Worm (Caenorhabditis elegans) whole organism, L3 larva: ENCODE measurements around the gene srab-21.

Experiments
- ZK546.5 ChIP-seq: sonication (generic microtip); optimal IDR thresholded peaks from 2 replicates; lab custom pipeline; 2017; ENCODE audit warnings: missing biosample characterization, missing genetic modification characterization
- aly-2 ChIP-seq: fragments of 150-350 bp; optimal IDR thresholded peaks from 2 replicates; lab custom pipeline; 2014; ENCODE audit warnings: missing biosample characterization, missing genetic modification characterization
- ama-1 ChIP-seq: fragments of 150-350 bp; optimal IDR thresholded peaks from 2 replicates; lab custom pipeline; 2018
- ceh-16 ChIP-seq: sonication (generic microtip); optimal IDR thresholded peaks from 2 replicates; lab custom pipeline; 2017; ENCODE audit warnings: missing biosample characterization, missing genetic modification characterization
- ceh-28 ChIP-seq: fragments of 150-350 bp; optimal IDR thresholded peaks from 2 replicates; lab custom pipeline; 2014; ENCODE audit warnings: missing biosample characterization, missing genetic modification reagents, missing genetic modification characterization
- ceh-82 ChIP-seq: fragments of 150-350 bp; optimal IDR thresholded peaks from 2 replicates; lab custom pipeline; 2014; ENCODE audit warnings: missing biosample characterization, missing genetic modification characterization
- ceh-9 ChIP-seq: sonication (generic microtip); optimal IDR thresholded peaks from 2 replicates; lab custom pipeline; 2018; ENCODE audit warnings: missing biosample characterization, missing genetic modification characterization
- elt-1 ChIP-seq: fragments of 150-350 bp; optimal IDR thresholded peaks from 2 replicates; lab custom pipeline; 2014; ENCODE audit warnings: missing biosample characterization, missing genetic modification characterization
- eor-1 ChIP-seq, 2 experiments: fragments of 150-350 bp; optimal IDR thresholded peaks; 2 replicates each; lab custom pipeline; 2014 to 2018; ENCODE audit warnings: missing biosample characterization in 2 of 2, missing genetic modification characterization in 2 of 2
- fkh-10 ChIP-seq: sonication (generic microtip); optimal IDR thresholded peaks from 2 replicates; lab custom pipeline; 2017; ENCODE audit warnings: missing biosample characterization, missing genetic modification reagents, missing genetic modification characterization
- fkh-2 ChIP-seq: fragments of 150-350 bp; optimal IDR thresholded peaks from 2 replicates; lab custom pipeline; 2014; ENCODE audit warnings: missing biosample characterization, missing genetic modification reagents, missing genetic modification characterization
- fos-1 ChIP-seq: fragments of 150-350 bp; optimal IDR thresholded peaks from 2 replicates; lab custom pipeline; 2014; ENCODE audit warnings: missing biosample characterization, missing genetic modification characterization
- hmg-11 ChIP-seq: sonication (generic microtip); optimal IDR thresholded peaks from 2 replicates; lab custom pipeline; 2016; ENCODE audit warnings: missing genetic modification characterization, missing compliant biosample characterization
- lin-15B ChIP-seq: fragments of 150-350 bp; optimal IDR thresholded peaks from 2 replicates; lab custom pipeline; 2014; ENCODE audit warnings: missing biosample characterization, missing genetic modification characterization
- lin-39 ChIP-seq: fragments of 150-350 bp; optimal IDR thresholded peaks from 2 replicates; lab custom pipeline; 2018; ENCODE audit warnings: missing biosample characterization, missing genetic modification reagents, missing genetic modification characterization
- nhr-11 ChIP-seq: fragments of 150-350 bp; optimal IDR thresholded peaks from 2 replicates; lab custom pipeline; 2014; ENCODE audit warnings: missing biosample characterization, missing genetic modification characterization
- nhr-23 ChIP-seq: fragments of 150-350 bp; optimal IDR thresholded peaks from 2 replicates; lab custom pipeline; 2014; ENCODE audit warnings: missing biosample characterization, missing genetic modification reagents, missing genetic modification characterization
- nhr-237 ChIP-seq: fragments of 150-350 bp; optimal IDR thresholded peaks from 2 replicates; lab custom pipeline; 2014; ENCODE audit warnings: missing biosample characterization, missing genetic modification characterization
- nhr-28 ChIP-seq: fragments of 150-350 bp; optimal IDR thresholded peaks from 2 replicates; lab custom pipeline; 2014; ENCODE audit warnings: missing biosample characterization, missing genetic modification characterization
- nhr-43 ChIP-seq: sonication (generic microtip); optimal IDR thresholded peaks from 2 replicates; lab custom pipeline; 2016; ENCODE audit warnings: mild to moderate bottlenecking, missing genetic modification characterization, missing compliant biosample characterization; ENCODE audit not compliant: poor library complexity, severe bottlenecking
- nhr-77 ChIP-seq: fragments of 150-350 bp; optimal IDR thresholded peaks from 2 replicates; lab custom pipeline; 2014; ENCODE audit warnings: missing biosample characterization, missing genetic modification characterization
- pha-4 ChIP-seq: fragments of 150-350 bp; optimal IDR thresholded peaks from 2 replicates; lab custom pipeline; 2014; ENCODE audit warnings: missing biosample characterization, missing genetic modification reagents, missing genetic modification characterization
- pqm-1 ChIP-seq: fragments of 150-350 bp; optimal IDR thresholded peaks from 2 replicates; lab custom pipeline; 2017; ENCODE audit warnings: missing biosample characterization, missing genetic modification characterization, inconsistent platforms
- sea-2 ChIP-seq: fragments of 150-350 bp; sonication (generic microtip); optimal IDR thresholded peaks from 4 replicates; lab custom pipeline; 2014; ENCODE audit warnings: missing biosample characterization, missing genetic modification reagents, missing genetic modification characterization
- skn-1 ChIP-seq: fragments of 150-350 bp; optimal IDR thresholded peaks from 2 replicates; lab custom pipeline; 2014; ENCODE audit warnings: missing biosample characterization, missing genetic modification characterization
- snpc-4 ChIP-seq: fragments of 150-350 bp; optimal IDR thresholded peaks from 2 replicates; lab custom pipeline; 2014; ENCODE audit warnings: missing biosample characterization, missing genetic modification characterization
- unc-39 ChIP-seq: sonication (generic microtip); optimal IDR thresholded peaks from 4 replicates; lab custom pipeline; 2017; ENCODE audit warnings: missing biosample characterization, missing genetic modification characterization
- unc-62 ChIP-seq: fragments of 150-350 bp; sonication (generic microtip); optimal IDR thresholded peaks from 4 replicates; lab custom pipeline; 2014; ENCODE audit warnings: missing biosample characterization, missing genetic modification reagents, missing genetic modification characterization
- zag-1 ChIP-seq: fragments of 150-350 bp; optimal IDR thresholded peaks from 2 replicates; lab custom pipeline; 2014; ENCODE audit warnings: missing biosample characterization, missing genetic modification characterization
- ztf-4 ChIP-seq: fragments of 150-350 bp; optimal IDR thresholded peaks from 2 replicates; lab custom pipeline; 2014; ENCODE audit warnings: missing biosample characterization, missing genetic modification characterization

srab-21 gene

ce11 chrV:3459919-3460318 lies 35.7 kb upstream of the srab-21 start, which contains the start of gene slc-28.2:
slc-28.2 (plus strand) TSS chrV:3460219.
- TF ChIP-seq lin-39 (no peak), lin-15B (tag; lab: Kevin White, UChicago) (no peak), ceh-9 (tag; lab: Kevin White, UChicago) (no peak), skn-1 (no peak), nhr-237 (no peak)

- no peak for TF ChIP-seq ama-1 (lab: Kevin White, UChicago)
- TF ChIP-seq ceh-9 (tag; lab: Kevin White, UChicago): no peak
- no peak for TF ChIP-seq nhr-28 (tag; lab: Kevin White, UChicago)
- no peak for TF ChIP-seq unc-62 (GFP tag; lab: Kevin White, UChicago)
- TF ChIP-seq ceh-28 (tag; lab: Kevin White, UChicago): no peak
- no peak for TF ChIP-seq lin-39
- TF ChIP-seq ceh-82 (tag; lab: Kevin White, UChicago): no peak
- no peak for TF ChIP-seq zag-1 (tag; lab: Kevin White, UChicago)
- no peak for TF ChIP-seq ztf-4 (tag; lab: Kevin White, UChicago)
- no peak for TF ChIP-seq skn-1
- no peak for TF ChIP-seq fos-1 (tag; lab: Kevin White, UChicago)
Observed at ce11 chrV:3455135-3455747, 31.0 kb upstream of the srab-21 start.

ce11 chrV:3454620-3455019 lies 30.4 kb upstream of the srab-21 start:
- TF ChIP-seq ceh-9 (tag; lab: Kevin White, UChicago): no peak
- no peak for TF ChIP-seq fkh-2
- peak; percentile 22 for TF ChIP-seq lin-39

- TF ChIP-seq fkh-10 (GFP tag; lab: Kevin White, UChicago) (peak; percentile 70), hmg-11 (no peak)
- TF ChIP-seq, all 47 proteins: peak for 1
Observed at ce11 chrV:3452489-3452888, 28.2 kb upstream of the srab-21 start.

ce11 chrV:3451646-3452045 lies 27.4 kb upstream of the srab-21 start:
- TF ChIP-seq eor-1 (tag; optimal IDR thresholded peaks at IDR 0.05; lab: Kevin White, UChicago) (no peak), sea-2 (no peak), ceh-9 (tag; lab: Kevin White, UChicago) (no peak), nhr-23 (tag; lab: Kevin White, UChicago) (no peak), ceh-28 (tag; lab: Kevin White, UChicago) (no peak), fos-1 (tag; lab: Kevin White, UChicago) (no peak), nhr-43 (tag; lab: Kevin White, UChicago) (no peak), nhr-77 (no peak), ZK546.5 (no peak), hmg-11 (no peak), aly-2 (tag; lab: Kevin White, UChicago) (no peak)

- TF ChIP-seq nhr-11 (tag; lab: Kevin White, UChicago): no peak
- no peak for TF ChIP-seq ceh-9 (tag; lab: Kevin White, UChicago)
- TF ChIP-seq nhr-43 (tag; lab: Kevin White, UChicago): no peak
- no peak for TF ChIP-seq elt-1 (tag; lab: Kevin White, UChicago)
- TF ChIP-seq ceh-16 (tag; lab: Kevin White, UChicago): no peak
Observed at ce11 chrV:3450351-3450750, 26.1 kb upstream of the srab-21 start.

- TF ChIP-seq fkh-2 (no peak), ceh-16 (tag; lab: Kevin White, UChicago) (no peak), fkh-10 (GFP tag; lab: Kevin White, UChicago) (no peak), pha-4 (tag; lab: Kevin White, UChicago) (no peak), nhr-23 (tag; lab: Kevin White, UChicago) (no peak), hmg-11 (no peak), unc-39 (tag; lab: Kevin White, UChicago) (no peak), ceh-82 (tag; lab: Kevin White, UChicago) (no peak), unc-62 (GFP tag; lab: Kevin White, UChicago) (no peak), ceh-9 (tag; lab: Kevin White, UChicago) (no peak), snpc-4 (tag; lab: Kevin White, UChicago) (no peak), eor-1 (tag; optimal IDR thresholded peaks at IDR 0.05; lab: Kevin White, UChicago) (no peak), pqm-1 (no peak), ceh-28 (tag; lab: Kevin White, UChicago) (no peak), lin-15B (tag; lab: Kevin White, UChicago) (no peak)
Observed at ce11 chrV:3449810-3450209, 25.6 kb upstream of the srab-21 start.
